Fruit fly (Drosophila melanogaster): ENCODE results near the gene Sgs4.

DNA sequence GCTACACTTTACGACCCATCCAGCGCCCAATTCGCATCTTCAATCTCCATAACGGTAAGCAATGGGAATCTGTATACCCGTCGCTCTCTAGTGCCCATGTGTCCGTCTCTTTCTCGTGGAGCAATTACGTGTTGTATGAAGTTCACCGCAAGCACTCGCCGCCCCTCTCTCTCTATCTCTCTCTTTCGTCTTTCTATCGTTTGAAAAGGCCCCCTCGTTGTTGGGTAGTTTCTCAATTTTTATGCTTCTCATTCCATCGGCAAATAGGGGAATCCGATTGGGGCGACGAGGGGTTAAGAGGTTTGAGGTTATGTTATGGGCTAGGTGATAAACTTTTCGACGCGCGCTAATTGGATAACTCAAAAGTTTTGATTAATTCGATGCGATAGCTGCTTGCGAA, 49.0 kb downstream of the Sgs4 start:
- no peak for TF ChIP-seq CG8478 (optimal IDR thresholded peaks at IDR 0.05)
- no peak for TF ChIP-seq CTCF (optimal IDR thresholded peaks at IDR 0.05)
